Fruit fly (Drosophila melanogaster) whole organism, larva: ENCODE measurements around the gene CG42788.

Source experiments
- noc ChIP-seq: fragments of 200-800 bp; sonication (Bioruptor generic); optimal IDR thresholded peaks from 3 replicates; lab custom pipeline; 2019; ENCODE audit warnings: missing biosample characterization, mild to moderate bottlenecking, missing genetic modification characterization, moderate library complexity

CG42788 gene

dm6 chr3R:15130873-15131272 lies 853 bp downstream of the CG42788 start:
- TF ChIP-seq noc (tag; lab: Kevin White, UChicago): no peak

dm6 chr3R:15129998-15130397 lies 1.7 kb downstream of the CG42788 start:
- TF ChIP-seq noc (tag; lab: Kevin White, UChicago): no peak

- no peak for TF ChIP-seq noc (tag; lab: Kevin White, UChicago)
Observed at dm6 chr3R:15128646-15129429, 2.9 kb downstream of the CG42788 start.

dm6 chr3R:15128060-15128459 lies 3.7 kb downstream of the CG42788 start:
- peak; percentile 25 for TF ChIP-seq noc (tag; lab: Kevin White, UChicago)

- no peak for TF ChIP-seq noc (tag; lab: Kevin White, UChicago)
Observed at dm6 chr3R:15125796-15126195, 5.9 kb downstream of the CG42788 start.

dm6 chr3R:15124559-15124958 lies 7.2 kb downstream of the CG42788 start:
- TF ChIP-seq noc (tag; lab: Kevin White, UChicago): no peak

dm6 chr3R:15123036-15123715 lies 8.6 kb downstream of the CG42788 start:
- TF ChIP-seq noc (tag; lab: Kevin White, UChicago): no peak

dm6 chr3R:15121599-15122394 lies 9.9 kb downstream of the CG42788 start:
- TF ChIP-seq noc (tag; lab: Kevin White, UChicago): no peak

dm6 chr3R:15119730-15120129 lies 12.0 kb downstream of the CG42788 start:
- TF ChIP-seq noc (tag; lab: Kevin White, UChicago): no peak

- TF ChIP-seq noc (tag; lab: Kevin White, UChicago): no peak
Observed at dm6 chr3R:15117765-15118164, 14.0 kb downstream of the CG42788 start.

dm6 chr3R:15114465-15115228 lies 17.1 kb downstream of the CG42788 start:
- TF ChIP-seq noc (tag; lab: Kevin White, UChicago): no peak

dm6 chr3R:15113584-15113983 lies 18.1 kb downstream of the CG42788 start:
- no peak for TF ChIP-seq noc (tag; lab: Kevin White, UChicago)

dm6 chr3R:15112232-15112631 lies 19.5 kb downstream of the CG42788 start:
- no peak for TF ChIP-seq noc (tag; lab: Kevin White, UChicago)

dm6 chr3R:15110135-15110534 lies 21.6 kb downstream of the CG42788 start:
- TF ChIP-seq noc (tag; lab: Kevin White, UChicago): no peak

dm6 chr3R:15095550-15096031 lies 36.1 kb downstream of the CG42788 start, which contains the start of gene CG6966:
TSS of gene CG6966 (minus strand) at chr3R:15095631.
- TF ChIP-seq noc (tag; lab: Kevin White, UChicago): peak; percentile 63
